Worm (Caenorhabditis elegans) whole organism, midembryonic: ENCODE results near the gene F53F4.2.

Experiments
- T22C8.4 ChIP-seq: fragments of 200-800 bp; sonication (Bioruptor generic); IDR thresholded peaks from 2 replicates; pipeline ENCODE4 v1.3.6; 2022; ENCODE audit warnings: missing genetic modification characterization, missing compliant biosample characterization
- cog-1 ChIP-seq: sonication (generic microtip); optimal IDR thresholded peaks from 2 replicates; lab custom pipeline; 2016; ENCODE audit warnings: missing genetic modification characterization, missing compliant biosample characterization
- flt-1 ChIP-seq: fragments of 200-800 bp; sonication (Bioruptor generic); IDR thresholded peaks from 2 replicates; pipeline ENCODE4 v1.3.6; 2022; ENCODE audit warnings: missing genetic modification characterization, missing compliant biosample characterization

DNA sequence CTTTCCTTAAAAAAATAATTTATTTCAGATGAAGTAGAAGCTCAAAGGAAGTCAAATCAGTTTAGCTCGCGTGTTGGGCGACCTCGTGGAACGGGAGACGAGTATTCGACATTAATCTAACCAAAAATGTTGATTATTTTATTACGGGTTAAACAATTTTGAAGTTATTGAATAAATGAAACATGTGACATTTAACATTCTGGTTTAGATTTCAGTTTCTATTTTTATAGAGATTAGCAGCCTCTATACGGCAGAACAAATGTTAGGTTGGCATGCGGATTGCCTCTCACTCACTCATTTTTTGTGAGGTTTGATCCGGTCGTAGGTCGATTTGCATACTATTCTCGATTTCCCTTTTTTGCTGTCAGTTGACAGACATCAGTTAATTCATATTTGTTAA lies 4.9 kb downstream of the F53F4.2 start, which contains the start of gene F53F4.1:
- no peak for TF ChIP-seq T22C8.4 (GFP tag; lab: Robert Waterston, UW)
- TF ChIP-seq flt-1 (GFP tag; lab: Robert Waterston, UW) = no peak
- TF ChIP-seq cog-1 = no peak
